Worm (Caenorhabditis elegans): ENCODE results near the gene fut-5.

The fut-5 gene

ce11 chrII:4689477-4689876, 22.0 kb upstream of the fut-5 start, which contains the start of gene F10G7.12:
F10G7.12 (plus strand) TSS chrII:4689777.
- TF ChIP-seq efl-3 (GFP tag; optimal IDR thresholded peaks at IDR 0.05): no peak
- TF ChIP-seq nhr-12 (tag; optimal IDR thresholded peaks at IDR 0.05): no peak
- no peak for TF ChIP-seq lir-3 (tag; optimal IDR thresholded peaks at IDR 0.05; ENCODE audit: poor library complexity)
- no peak for TF ChIP-seq ceh-90 (tag; optimal IDR thresholded peaks at IDR 0.05)
- no peak for TF ChIP-seq egl-27 (tag; optimal IDR thresholded peaks at IDR 0.05)
- TF ChIP-seq C04F5.9 (tag; optimal IDR thresholded peaks at IDR 0.05): no peak
- TF ChIP-seq ets-5 (GFP tag; IDR thresholded peaks at IDR 0.05): no peak
- TF ChIP-seq mab-9 (GFP tag; IDR thresholded peaks at IDR 0.05): no peak
- no peak for TF ChIP-seq ztf-4 (tag; optimal IDR thresholded peaks at IDR 0.05)
- TF ChIP-seq nhr-28 (tag; optimal IDR thresholded peaks at IDR 0.05): no peak
- no peak for TF ChIP-seq grh-1 (GFP tag; IDR thresholded peaks at IDR 0.05)
- no peak for TF ChIP-seq fkh-8 (tag; optimal IDR thresholded peaks at IDR 0.05)
- no peak for TF ChIP-seq aly-2 (tag; optimal IDR thresholded peaks at IDR 0.05)
- TF ChIP-seq dpl-1 (GFP tag; optimal IDR thresholded peaks at IDR 0.05): no peak
- TF ChIP-seq nhr-19 (GFP tag; conservative IDR thresholded peaks at IDR 0.05): no peak
- TF ChIP-seq fkh-10 (GFP tag; optimal IDR thresholded peaks at IDR 0.05): no peak
- no peak for TF ChIP-seq hlh-4 (tag; optimal IDR thresholded peaks at IDR 0.05)
- TF ChIP-seq unc-130 (tag; optimal IDR thresholded peaks at IDR 0.05): no peak
- TF ChIP-seq lin-13 (GFP tag; optimal IDR thresholded peaks at IDR 0.05): no peak
- no peak for TF ChIP-seq elt-2 (tag; optimal IDR thresholded peaks at IDR 0.05)

- TF ChIP-seq nhr-77 (tag; optimal IDR thresholded peaks at IDR 0.05): no peak
- no peak for TF ChIP-seq nhr-237 (tag; optimal IDR thresholded peaks at IDR 0.05)
- no peak for TF ChIP-seq alr-1 (tag; optimal IDR thresholded peaks at IDR 0.05; ENCODE audit: borderline replicate concordance)
- no peak for TF ChIP-seq fos-1 (tag; optimal IDR thresholded peaks at IDR 0.05)
- TF ChIP-seq fkh-10 (GFP tag; optimal IDR thresholded peaks at IDR 0.05): no peak
- no peak for TF ChIP-seq aly-2 (tag; optimal IDR thresholded peaks at IDR 0.05)
- TF ChIP-seq F16B12.6 (tag; optimal IDR thresholded peaks at IDR 0.05): no peak
- TF ChIP-seq lin-15B (tag; optimal IDR thresholded peaks at IDR 0.05): no peak
- no peak for TF ChIP-seq mep-1 (tag; optimal IDR thresholded peaks at IDR 0.05)
- no peak for TF ChIP-seq ceh-82 (tag; optimal IDR thresholded peaks at IDR 0.05)
- no peak for TF ChIP-seq aha-1 (tag; optimal IDR thresholded peaks at IDR 0.05)
- no peak for TF ChIP-seq C34B4.2 (tag; optimal IDR thresholded peaks at IDR 0.05)
- no peak for TF ChIP-seq fkh-4 (tag; optimal IDR thresholded peaks at IDR 0.05; ENCODE audit: borderline replicate concordance)
- no peak for TF ChIP-seq efl-1 (optimal IDR thresholded peaks at IDR 0.05)
- TF ChIP-seq efl-1 (GFP tag; optimal IDR thresholded peaks at IDR 0.05 in 1 of 2): no peak
- no peak for TF ChIP-seq ces-1 (GFP tag; optimal IDR thresholded peaks at IDR 0.05)
- TF ChIP-seq fkh-8 (tag; optimal IDR thresholded peaks at IDR 0.05): no peak
- TF ChIP-seq Y116A8C.19 (tag; optimal IDR thresholded peaks at IDR 0.05; ENCODE audit: borderline replicate concordance): no peak
Measured at ce11 chrII:4686941-4687340, 19.5 kb upstream of the fut-5 start, which contains the start of gene sre-39. sre-39 (plus strand) TSS chrII:4687241.

ce11 chrII:4684852-4685251, 17.4 kb upstream of the fut-5 start:
- TF ChIP-seq pax-3 (tag; optimal IDR thresholded peaks at IDR 0.05): no peak
- no peak for TF ChIP-seq hlh-17 (GFP tag; optimal IDR thresholded peaks at IDR 0.05; ENCODE audit: borderline replicate concordance)
- no peak for TF ChIP-seq nhr-85 (tag)
- no peak for TF ChIP-seq ceh-63 (GFP tag; optimal IDR thresholded peaks at IDR 0.05)
- TF ChIP-seq isw-1 (GFP tag; IDR thresholded peaks at IDR 0.05): no peak
- no peak for TF ChIP-seq hlh-4 (tag; optimal IDR thresholded peaks at IDR 0.05)
- no peak for TF ChIP-seq swsn-7 (tag; optimal IDR thresholded peaks at IDR 0.05)
- TF ChIP-seq nhr-84 (tag; optimal IDR thresholded peaks at IDR 0.05): no peak

All from whole organism, L1 larva.